Worm (Caenorhabditis elegans) whole organism, L4/young adult: ENCODE measurements around the gene Y1A5A.1.

Experiments used
- W03F9.2 ChIP-seq: fragments of 150-350 bp; optimal IDR thresholded peaks from 2 replicates; lab custom pipeline; 2014; ENCODE audit warnings: missing biosample characterization, missing genetic modification characterization
- dao-5 ChIP-seq: sonication (generic microtip); optimal IDR thresholded peaks from 2 replicates; lab custom pipeline; 2016; ENCODE audit warnings: missing genotype, missing genetic modification characterization, moderate library complexity, missing compliant biosample characterization
- him-1 ChIP-seq: sonication (generic microtip); optimal IDR thresholded peaks from 2 replicates; lab custom pipeline; 2016; ENCODE audit warnings: missing genotype, missing genetic modification reagents, missing genetic modification characterization, missing compliant biosample characterization

- TF ChIP-seq him-1, result no peak
- TF ChIP-seq W03F9.2 (tag; lab: Kevin White, UChicago), result no peak
- no peak for TF ChIP-seq dao-5 (tag; lab: Kevin White, UChicago)
Observed at ce11 chrIII:3954220-3954619, 32.2 kb downstream of the Y1A5A.1 start.
